Worm (Caenorhabditis elegans): ENCODE measurements around the gene ZC262.2.

The ZC262.2 gene

DNA sequence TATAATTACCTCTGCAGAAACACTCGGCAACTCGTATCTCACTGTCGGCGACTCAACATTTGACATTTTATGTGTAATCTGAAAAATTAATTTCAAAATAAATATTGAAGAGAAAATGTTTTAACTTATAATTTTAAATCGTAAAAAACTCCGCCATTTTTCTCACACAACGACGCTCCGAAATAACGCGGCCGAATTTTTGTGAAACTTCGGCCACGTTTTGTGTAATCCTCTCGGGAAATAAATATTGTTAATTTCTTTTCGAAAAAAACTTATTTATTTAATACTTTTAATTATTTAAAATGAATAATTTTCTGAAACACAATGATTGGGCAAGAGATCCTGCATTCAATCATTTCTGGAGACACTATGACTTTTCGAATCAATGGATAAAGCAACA, 24.5 kb upstream of the ZC262.2 start, which contains the start of the genes F10E9.7 and F10E9.5:
TSS of gene F10E9.7 (minus strand) at position 86 of the 400 bp plus-strand sequence.
TSS of gene F10E9.5 (plus strand) at position 237 of the 400 bp plus-strand sequence.
- TF ChIP-seq ceh-18 (tag; optimal IDR thresholded peaks at IDR 0.05) = peak; percentile 2
- no peak for TF ChIP-seq fkh-6 (tag; optimal IDR thresholded peaks at IDR 0.05)
- TF ChIP-seq dve-1 (tag; optimal IDR thresholded peaks at IDR 0.05) = no peak
- TF ChIP-seq unc-3 (GFP tag; conservative IDR thresholded peaks at IDR 0.05) = no peak
- peak; percentile 29 for TF ChIP-seq unc-3 (tag; optimal IDR thresholded peaks at IDR 0.05)
- TF ChIP-seq zip-5 (tag; optimal IDR thresholded peaks at IDR 0.05) = peak; percentile 84
- peak; percentile 86 for TF ChIP-seq C08G9.2 (tag; optimal IDR thresholded peaks at IDR 0.05)
- peak; percentile 24 for TF ChIP-seq unc-42 (tag; optimal IDR thresholded peaks at IDR 0.05)
- no peak for TF ChIP-seq Y22D7AL.16 (tag; optimal IDR thresholded peaks at IDR 0.05)
- no peak for TF ChIP-seq ceh-19 (GFP tag; optimal IDR thresholded peaks at IDR 0.05)
- TF ChIP-seq pat-9 (tag; optimal IDR thresholded peaks at IDR 0.05) = no peak
- TF ChIP-seq elt-2 (tag; optimal IDR thresholded peaks at IDR 0.05) = peak; percentile 75
- TF ChIP-seq ceh-45 (GFP tag; IDR thresholded peaks at IDR 0.05) = no peak
- no peak for TF ChIP-seq hlh-15 (tag; optimal IDR thresholded peaks at IDR 0.05)
- peak; percentile 12 for TF ChIP-seq rnt-1 (tag; optimal IDR thresholded peaks at IDR 0.05)
- TF ChIP-seq tbx-2 (tag; optimal IDR thresholded peaks at IDR 0.05) = peak; percentile 82
- peak; percentile 45 for TF ChIP-seq ahr-1 (tag; optimal IDR thresholded peaks at IDR 0.05)
- peak; percentile 21 for TF ChIP-seq F13H6.1 (tag; optimal IDR thresholded peaks at IDR 0.05)
- peak; percentile 18 for TF ChIP-seq ztf-16 (tag; optimal IDR thresholded peaks at IDR 0.05)
- TF ChIP-seq ceh-34 (tag; optimal IDR thresholded peaks at IDR 0.05) = peak; percentile 49
- peak; percentile 93 for TF ChIP-seq ceh-2 (tag; optimal IDR thresholded peaks at IDR 0.05)
- TF ChIP-seq ceh-9 (tag; optimal IDR thresholded peaks at IDR 0.05) = no peak
- peak; percentile 94 for TF ChIP-seq ceh-31 (tag; optimal IDR thresholded peaks at IDR 0.05)
- TF ChIP-seq fax-1 (tag; optimal IDR thresholded peaks at IDR 0.05) = peak; percentile 45
- TF ChIP-seq nfya-1 (tag; optimal IDR thresholded peaks at IDR 0.05) = peak; percentile 24
- TF ChIP-seq unc-86 (tag; optimal IDR thresholded peaks at IDR 0.05) = peak; percentile 17
- TF ChIP-seq ets-4 (tag; optimal IDR thresholded peaks at IDR 0.05) = peak; percentile 87
- TF ChIP-seq tbx-7 (tag; optimal IDR thresholded peaks at IDR 0.05) = peak; percentile 81
- TF ChIP-seq ref-2 (tag; optimal IDR thresholded peaks at IDR 0.05) = peak; percentile 80
- TF ChIP-seq K09A11.1 (tag; optimal IDR thresholded peaks at IDR 0.05; ENCODE audit: insufficient read depth) = no peak
- no peak for TF ChIP-seq ceh-22 (tag; optimal IDR thresholded peaks at IDR 0.05)
- no peak for TF ChIP-seq hlh-30 (tag; optimal IDR thresholded peaks at IDR 0.05; ENCODE audit: insufficient read depth)
- TF ChIP-seq ceh-14 (tag; optimal IDR thresholded peaks at IDR 0.05) = peak; percentile 28
- TF ChIP-seq hlh-8 (tag; optimal IDR thresholded peaks at IDR 0.05) = peak; percentile 90
- TF ChIP-seq pag-3 (tag; optimal IDR thresholded peaks at IDR 0.05; ENCODE audit: borderline replicate concordance) = no peak
- TF ChIP-seq ttx-3 (tag; optimal IDR thresholded peaks at IDR 0.05) = peak; percentile 52

ce11 chrIII:8308238-8308637, 23.6 kb upstream of the ZC262.2 start, which contains the start of gene F10E9.4:
TSS of gene F10E9.4 (plus strand) at chrIII:8308538.
- no peak for TF ChIP-seq nhr-232 (tag; optimal IDR thresholded peaks at IDR 0.05)
- no peak for TF ChIP-seq nhr-11 (tag; optimal IDR thresholded peaks at IDR 0.05)
- TF ChIP-seq pqm-1 (tag; optimal IDR thresholded peaks at IDR 0.05) = no peak
- no peak for TF ChIP-seq pat-9 (tag; optimal IDR thresholded peaks at IDR 0.05)
- TF ChIP-seq tbx-2 (tag; optimal IDR thresholded peaks at IDR 0.05) = no peak
- no peak for TF ChIP-seq ceh-45 (GFP tag; IDR thresholded peaks at IDR 0.05)
- no peak for TF ChIP-seq dmd-4 (tag; optimal IDR thresholded peaks at IDR 0.05; ENCODE audit: borderline replicate concordance)
- no peak for TF ChIP-seq elt-2 (tag; optimal IDR thresholded peaks at IDR 0.05)
- TF ChIP-seq sox-2 (GFP tag; IDR thresholded peaks at IDR 0.05) = no peak
- no peak for TF ChIP-seq ztf-16 (tag; optimal IDR thresholded peaks at IDR 0.05)
- no peak for TF ChIP-seq dve-1 (tag; optimal IDR thresholded peaks at IDR 0.05)
- TF ChIP-seq ceh-18 (tag; optimal IDR thresholded peaks at IDR 0.05) = no peak
- TF ChIP-seq odd-2 (tag; optimal IDR thresholded peaks at IDR 0.05) = no peak
- TF ChIP-seq ahr-1 (tag; optimal IDR thresholded peaks at IDR 0.05) = no peak
- TF ChIP-seq hlh-15 (tag; optimal IDR thresholded peaks at IDR 0.05) = no peak

Data from whole organism, late embryonic.